Fruit fly (Drosophila melanogaster): ENCODE results near the gene CG10375.

CG10375 gene

DNA sequence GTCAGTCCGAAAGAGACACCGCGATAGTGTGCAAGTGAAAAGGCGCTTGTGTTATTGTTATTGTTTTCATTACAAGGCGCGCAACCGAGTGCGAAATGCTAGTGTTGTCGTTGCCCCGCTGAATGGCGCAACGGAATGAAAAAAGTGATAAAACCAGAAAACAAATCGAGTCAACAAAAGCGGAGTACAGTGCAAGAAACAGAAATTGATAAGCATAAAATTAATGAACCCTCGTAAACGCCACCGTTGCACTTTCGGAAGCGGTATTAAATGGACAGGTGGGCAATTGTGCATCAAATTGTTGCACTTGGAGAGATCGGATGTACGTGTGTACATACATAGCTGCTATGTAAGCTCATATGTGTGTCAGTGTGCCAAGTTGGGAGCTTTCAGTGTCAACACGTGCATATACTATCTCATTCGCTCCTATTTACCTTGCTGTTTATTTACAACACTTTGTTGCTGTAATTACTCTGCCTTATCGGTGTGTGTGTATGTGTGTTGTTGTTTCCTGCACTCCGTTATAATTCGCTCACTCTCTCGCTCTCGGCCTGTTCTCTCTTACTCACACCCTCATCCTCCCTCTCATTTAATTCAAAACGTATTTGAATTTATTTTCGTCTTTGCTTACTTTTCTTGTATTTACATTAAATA lies 44.0 kb upstream of the CG10375 start (continued):
- peak; percentile 97 for TF ChIP-seq Med (GFP tag)
- TF ChIP-seq CG13424 (tag; optimal IDR thresholded peaks at IDR 0.05) = peak; percentile 27
- no peak for TF ChIP-seq CG32772 (GFP tag; IDR thresholded peaks at IDR 0.05)
- no peak for TF ChIP-seq tll (GFP tag; optimal IDR thresholded peaks at IDR 0.05)
- TF ChIP-seq E2f1 (GFP tag; IDR thresholded peaks at IDR 0.05) = no peak
- no peak for TF ChIP-seq YL-1 (GFP tag; optimal IDR thresholded peaks at IDR 0.05)
- peak; percentile 69; the same call in 2 of the 3 replicates for TF ChIP-seq CG14050 (GFP tag; IDR thresholded peaks at IDR 0.05)
- TF ChIP-seq CG8944 (GFP tag; optimal IDR thresholded peaks at IDR 0.05) = no peak
- TF ChIP-seq CG7839 (tag; optimal IDR thresholded peaks at IDR 0.05) = peak; percentile 22
- no peak for TF ChIP-seq CG8388 (GFP tag; optimal IDR thresholded peaks at IDR 0.05)
- no peak for TF ChIP-seq NC2β (GFP tag; optimal IDR thresholded peaks at IDR 0.05)
- TF ChIP-seq Ptx1 (GFP tag; IDR thresholded peaks at IDR 0.05) = peak; percentile 17; the same call in 1 of the 2 replicates
- TF ChIP-seq Poxn (GFP tag; IDR thresholded peaks at IDR 0.05) = no peak
- no peak for TF ChIP-seq mam (GFP tag; optimal IDR thresholded peaks at IDR 0.05)
- no peak for TF ChIP-seq btn (GFP tag; optimal IDR thresholded peaks at IDR 0.05)
- TF ChIP-seq CG12071 (GFP tag; optimal IDR thresholded peaks at IDR 0.05) = peak; percentile 94
- peak; percentile 10 for TF ChIP-seq pum (GFP tag; optimal IDR thresholded peaks at IDR 0.05)
- TF ChIP-seq CG10209 (GFP tag; optimal IDR thresholded peaks at IDR 0.05) = peak; percentile 31
- no peak for TF ChIP-seq zen (tag; optimal IDR thresholded peaks at IDR 0.05)
- no peak for TF ChIP-seq D19B (GFP tag; optimal IDR thresholded peaks at IDR 0.05)
- peak; percentile 49 for TF ChIP-seq sqz (GFP tag; optimal IDR thresholded peaks at IDR 0.05)
- no peak for TF ChIP-seq CG1647 (GFP tag; optimal IDR thresholded peaks at IDR 0.05)
- peak; percentile 10 for TF ChIP-seq Max (GFP tag; optimal IDR thresholded peaks at IDR 0.05)
- no peak for TF ChIP-seq CG6175 (GFP tag; IDR thresholded peaks at IDR 0.05)
- TF ChIP-seq CG13296 (GFP tag; optimal IDR thresholded peaks at IDR 0.05) = peak; percentile 71
- TF ChIP-seq CG18599 (GFP tag; optimal IDR thresholded peaks at IDR 0.05) = no peak
- peak; percentile 56 for TF ChIP-seq CG11696 (GFP tag; IDR thresholded peaks at IDR 0.05)
- no peak for TF ChIP-seq Lpt (GFP tag; optimal IDR thresholded peaks at IDR 0.05)
- TF ChIP-seq seq (GFP tag; IDR thresholded peaks at IDR 0.05) = peak; percentile 38; the same call in 1 of the 2 replicates
- TF ChIP-seq CG10979 (tag; optimal IDR thresholded peaks at IDR 0.05) = peak; percentile 18
- no peak for TF ChIP-seq CG10274 (GFP tag; optimal IDR thresholded peaks at IDR 0.05)
- TF ChIP-seq CG8924 (tag; optimal IDR thresholded peaks at IDR 0.05) = peak; percentile 39
- no peak for TF ChIP-seq CG7928 (GFP tag; optimal IDR thresholded peaks at IDR 0.05)
- TF ChIP-seq C15 (GFP tag; IDR thresholded peaks at IDR 0.05) = no peak
- no peak for TF ChIP-seq Aef1 (GFP tag; IDR thresholded peaks at IDR 0.05)
- TF ChIP-seq nau (GFP tag; optimal IDR thresholded peaks at IDR 0.05) = peak; percentile 70
- TF ChIP-seq dimm (GFP tag; IDR thresholded peaks at IDR 0.05) = peak; percentile 39; the same call in 1 of the 2 replicates
- peak; percentile 49 for TF ChIP-seq Camta (GFP tag; optimal IDR thresholded peaks at IDR 0.05)
- no peak for TF ChIP-seq HLH54F (GFP tag; optimal IDR thresholded peaks at IDR 0.05)
- TF ChIP-seq CG4707 (GFP tag; optimal IDR thresholded peaks at IDR 0.05) = peak; percentile 59
- TF ChIP-seq emc (GFP tag; optimal IDR thresholded peaks at IDR 0.05) = no peak
- TF ChIP-seq CG14441 (GFP tag; IDR thresholded peaks at IDR 0.05) = peak; percentile 43; the same call in 1 of the 2 replicates
- peak; percentile 9 for TF ChIP-seq trem (tag; optimal IDR thresholded peaks at IDR 0.05)
- TF ChIP-seq Doc2 (GFP tag; IDR thresholded peaks at IDR 0.05) = no peak
- no peak for TF ChIP-seq Spps (tag; optimal IDR thresholded peaks at IDR 0.05)
- no peak for TF ChIP-seq ac (GFP tag; optimal IDR thresholded peaks at IDR 0.05)
- peak in 1 of 3 experiments; percentile 47 for TF ChIP-seq Stat92E (GFP tag; optimal IDR thresholded peaks at IDR 0.05)
- TF ChIP-seq CG12236 (GFP tag; optimal IDR thresholded peaks at IDR 0.05) = peak; percentile 45
- peak; percentile 70 for TF ChIP-seq CG4424 (GFP tag; optimal IDR thresholded peaks at IDR 0.05)
- peak; percentile 78 for TF ChIP-seq CG5180 (GFP tag; optimal IDR thresholded peaks at IDR 0.05)

Measured in whole organism, embryonic.